Worm (Caenorhabditis elegans): Measurements from ENCODE around the gene F32D8.13.

Gene F32D8.13

DNA sequence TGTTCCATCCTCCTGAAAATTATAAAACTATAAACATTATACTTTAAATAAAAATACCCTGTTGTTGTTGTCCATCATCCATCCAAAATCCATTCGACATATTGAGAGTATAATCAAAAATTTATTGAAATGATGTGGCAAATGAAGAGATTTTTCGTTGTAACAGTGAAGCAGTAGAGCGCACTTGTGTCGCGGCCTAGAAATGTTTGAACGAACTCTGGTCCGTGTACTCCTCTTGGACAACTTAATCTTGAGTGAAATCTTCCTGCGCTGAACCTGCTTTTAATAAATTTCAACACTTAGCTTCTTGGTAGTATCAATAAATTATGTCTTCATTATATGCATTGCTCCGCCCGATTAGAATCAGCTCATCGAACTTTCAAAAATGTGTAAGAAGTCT lies 1.7 kb downstream of the F32D8.13 start, which contains the start of the genes F32D8.14 and F32D8.5 (continued):
- TF ChIP-seq pbrm-1 (GFP tag; IDR thresholded peaks at IDR 0.05) (peak; percentile 62), Y56A3A.18 (GFP tag; IDR thresholded peaks at IDR 0.05) (0 out of 2 replicates have a peak, but pooled peaks have one; percentile 38), madf-6 (GFP tag; IDR thresholded peaks at IDR 0.05) (peak; percentile 53; the same call in 1 of the 2 replicates), chd-7 (tag; optimal IDR thresholded peaks at IDR 0.05) (no peak), mcd-1 (GFP tag; IDR thresholded peaks at IDR 0.05) (peak; percentile 92), rcor-1 (GFP tag; IDR thresholded peaks at IDR 0.05) (0 out of 2 replicates have a peak, but pooled peaks have one; percentile 49), ceh-27 (GFP tag; optimal IDR thresholded peaks at IDR 0.05) (peak; percentile 84), snpc-3.4 (tag; optimal IDR thresholded peaks at IDR 0.05) (peak; percentile 70), nfyb-1 (GFP tag; IDR thresholded peaks at IDR 0.05) (0 out of 2 replicates have a peak, but pooled peaks have one; percentile 36), snpc-4 (GFP tag; optimal IDR thresholded peaks at IDR 0.05) (no peak), snpc-4 (tag; optimal IDR thresholded peaks at IDR 0.05) (peak in 2 of 4 experiments; percentile 55 to 68), lsl-1 (GFP tag; optimal IDR thresholded peaks at IDR 0.05) (peak; percentile 30)

DNA sequence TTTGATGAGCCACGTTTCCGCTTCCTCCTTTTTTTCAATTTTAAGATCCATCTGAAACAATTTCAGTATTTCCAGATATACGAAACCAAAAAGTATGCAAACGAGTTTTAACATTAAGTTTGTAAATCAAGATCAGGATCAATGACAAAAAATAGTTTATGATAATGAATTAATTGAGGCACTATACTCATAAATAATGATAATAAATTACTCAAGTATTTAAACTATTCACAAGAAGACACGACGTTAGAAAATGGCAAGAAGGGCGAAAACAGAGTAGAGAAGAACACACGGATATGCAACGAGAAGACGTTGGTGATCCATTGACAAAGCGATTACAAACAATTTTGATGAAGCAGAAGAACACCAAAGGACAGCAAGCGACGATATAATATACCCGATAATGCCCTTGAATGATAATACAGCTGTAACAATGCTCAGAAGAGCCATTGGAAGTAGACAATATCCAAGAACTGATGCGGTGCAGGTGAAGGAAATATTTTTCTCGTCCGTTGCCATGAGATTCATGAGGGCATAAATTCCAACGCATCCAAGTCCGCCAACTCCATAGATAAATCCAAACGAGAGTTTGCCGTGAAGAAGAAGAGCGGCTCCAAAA lies 2.7 kb downstream of the F32D8.13 start, which contains the start of gene F32D8.4:
Gene F32D8.4, minus strand, starts transcription at position 51 of the 619 bp plus-strand sequence.
- TF ChIP-seq cebp-2 (GFP tag; IDR thresholded peaks at IDR 0.05) (no peak), akir-1 (GFP tag; optimal IDR thresholded peaks at IDR 0.05) (no peak), nfya-1 (tag; optimal IDR thresholded peaks at IDR 0.05; ENCODE audit: borderline replicate concordance, insufficient read depth) (no peak), F52B5.7 (tag; optimal IDR thresholded peaks at IDR 0.05) (no peak), ceh-100 (GFP tag; IDR thresholded peaks at IDR 0.05) (no peak), mcd-1 (GFP tag; IDR thresholded peaks at IDR 0.05) (no peak), atf-7 (tag; optimal IDR thresholded peaks at IDR 0.05) (no peak), nfya-2 (GFP tag; IDR thresholded peaks at IDR 0.05) (no peak)

DNA sequence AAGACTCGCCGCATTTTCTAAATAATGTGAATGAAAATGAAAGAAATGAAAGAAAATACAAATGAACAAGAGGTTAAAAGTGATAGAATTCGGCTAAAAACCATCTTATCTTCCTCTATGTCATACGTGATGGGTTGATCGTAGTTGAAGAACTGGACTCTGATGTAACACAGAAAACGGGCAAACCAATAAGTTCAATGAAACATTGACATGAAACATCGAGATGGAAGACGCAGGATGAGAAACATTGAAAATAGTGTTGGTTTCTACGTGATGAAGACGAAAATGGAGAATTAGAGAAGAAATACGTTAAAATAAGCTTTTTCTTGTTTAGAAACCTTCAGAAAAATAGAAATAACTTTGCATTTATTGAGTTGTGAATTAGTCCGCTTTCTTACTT lies 5.4 kb downstream of the F32D8.13 start, which contains the start of gene F32D8.12:
Gene F32D8.12, minus strand, starts transcription at position 48 of the 400 bp plus-strand sequence.
- TF ChIP-seq C06A6.2 (GFP tag; conservative IDR thresholded peaks at IDR 0.05) (no peak), hmg-1.2 (GFP tag; IDR thresholded peaks at IDR 0.05) (peak; percentile 96), ZK185.1 (tag; optimal IDR thresholded peaks at IDR 0.05; ENCODE audit: poor library complexity, severe bottlenecking) (peak; percentile 9), hsf-1 (GFP tag; IDR thresholded peaks at IDR 0.05) (no peak), ztf-26 (tag; optimal IDR thresholded peaks at IDR 0.05) (peak; percentile 10), B0336.3 (GFP tag; IDR thresholded peaks at IDR 0.05) (0 out of 2 replicates have a peak, but pooled peaks have one; percentile 30), C17E4.6 (GFP tag; IDR thresholded peaks at IDR 0.05) (no peak), lin-40 (tag; optimal IDR thresholded peaks at IDR 0.05) (peak; percentile 10), lin-35 (GFP tag; optimal IDR thresholded peaks at IDR 0.05) (peak in 1 of 3 experiments; percentile 36), unc-62 (GFP tag; optimal IDR thresholded peaks at IDR 0.05) (no peak), repo-1 (tag; optimal IDR thresholded peaks at IDR 0.05) (no peak), nhr-80 (tag; optimal IDR thresholded peaks at IDR 0.05) (peak; percentile 22), cebp-1 (GFP tag; IDR thresholded peaks at IDR 0.05) (no peak), cebp-1 (tag; optimal IDR thresholded peaks at IDR 0.05) (peak; percentile 38), ztf-22 (GFP tag; optimal IDR thresholded peaks at IDR 0.05) (no peak)

DNA sequence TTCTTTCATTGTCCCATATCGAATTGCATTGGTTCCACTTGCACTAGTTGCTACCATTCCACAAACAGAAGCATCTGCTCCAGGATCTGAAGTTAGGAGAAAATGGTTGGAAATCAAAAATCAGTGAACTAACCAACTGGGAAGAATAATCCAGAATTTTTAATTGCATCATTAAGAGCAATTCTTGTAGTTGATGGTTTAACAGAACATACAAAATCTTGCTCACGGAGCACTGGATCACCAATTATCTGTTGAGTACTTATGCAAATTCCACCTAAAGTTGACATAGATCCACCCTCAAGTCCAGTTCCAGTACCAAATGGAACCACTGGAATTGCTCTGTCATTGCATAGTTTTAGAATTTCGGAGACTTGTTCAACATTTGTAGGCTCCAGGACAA lies 6.6 kb downstream of the F32D8.13 start:
- no peak for TF ChIP-seq ceh-79 (tag; optimal IDR thresholded peaks at IDR 0.05)
- peak; percentile 12 for TF ChIP-seq F57C9.4 (tag; optimal IDR thresholded peaks at IDR 0.05)

Data from whole organism, young adult.